Worm (Caenorhabditis elegans) whole organism, late embryonic: ENCODE measurements around the gene C46E10.8.

Source experiments
- T23F11.4 ChIP-seq: fragments of 200-800 bp; sonication (Bioruptor generic); optimal IDR thresholded peaks from 2 replicates; lab custom pipeline; 2018; ENCODE audit warnings: mild to moderate bottlenecking, missing genetic modification characterization, missing compliant biosample characterization
- Y22D7AL.16 ChIP-seq: sonication (generic microtip); optimal IDR thresholded peaks from 2 replicates; lab custom pipeline; 2016; ENCODE audit warnings: missing genetic modification characterization, missing compliant biosample characterization
- ahr-1 ChIP-seq: sonication (generic microtip); optimal IDR thresholded peaks from 2 replicates; lab custom pipeline; 2016; ENCODE audit warnings: missing genetic modification characterization, missing compliant biosample characterization
- ama-1 ChIP-seq: fragments of 150-350 bp; optimal IDR thresholded peaks from 2 replicates; lab custom pipeline; 2014
- ceh-2 ChIP-seq: sonication (generic microtip); optimal IDR thresholded peaks from 2 replicates; lab custom pipeline; 2016; ENCODE audit warnings: missing genotype, missing genetic modification characterization, missing compliant biosample characterization
- ceh-30 ChIP-seq: fragments of 150-350 bp; optimal IDR thresholded peaks from 2 replicates; lab custom pipeline; 2014; ENCODE audit warnings: missing biosample characterization, missing genetic modification characterization
- ceh-31 ChIP-seq: sonication (generic microtip); optimal IDR thresholded peaks from 2 replicates; lab custom pipeline; 2016; ENCODE audit warnings: missing genetic modification characterization, missing compliant biosample characterization
- ceh-34 ChIP-seq: sonication (generic microtip); optimal IDR thresholded peaks from 2 replicates; lab custom pipeline; 2016; ENCODE audit warnings: mild to moderate bottlenecking, missing genetic modification characterization, missing compliant biosample characterization
- ceh-45 ChIP-seq: fragments of 200-800 bp; sonication (Bioruptor generic); IDR thresholded peaks from 2 replicates; pipeline ENCODE4 v1.3.6; 2022; ENCODE audit warnings: missing genetic modification reagents, missing genetic modification characterization, missing compliant biosample characterization
- ceh-48 ChIP-seq: sonication (generic microtip); optimal IDR thresholded peaks from 2 replicates; lab custom pipeline; 2016; ENCODE audit warnings: missing genetic modification characterization, inconsistent platforms, missing compliant biosample characterization
- ceh-6 ChIP-seq: fragments of 200-800 bp; sonication (Bioruptor generic); optimal IDR thresholded peaks from 2 replicates; lab custom pipeline; 2018; ENCODE audit warnings: mild to moderate bottlenecking, missing genetic modification characterization, missing compliant biosample characterization
- ceh-9 ChIP-seq: sonication (generic microtip); optimal IDR thresholded peaks from 2 replicates; lab custom pipeline; 2016; ENCODE audit warnings: mild to moderate bottlenecking, missing genetic modification characterization, inconsistent platforms, missing compliant biosample characterization
- dve-1 ChIP-seq: sonication (generic microtip); optimal IDR thresholded peaks from 2 replicates; lab custom pipeline; 2017; ENCODE audit warnings: antibody characterized with exemption, mild to moderate bottlenecking, missing genetic modification characterization, missing compliant biosample characterization
- elt-2 ChIP-seq: sonication (generic microtip); optimal IDR thresholded peaks from 2 replicates; lab custom pipeline; 2016; ENCODE audit warnings: missing genetic modification reagents, missing genetic modification characterization, missing compliant biosample characterization
- elt-4 ChIP-seq: sonication (generic microtip); optimal IDR thresholded peaks from 2 replicates; lab custom pipeline; 2016; ENCODE audit warnings: missing genetic modification characterization, missing compliant biosample characterization
- ets-4 ChIP-seq: sonication (generic microtip); optimal IDR thresholded peaks from 2 replicates; lab custom pipeline; 2016; ENCODE audit warnings: missing genetic modification characterization, missing compliant biosample characterization
- fkh-10 ChIP-seq: fragments of 150-350 bp; optimal IDR thresholded peaks from 2 replicates; lab custom pipeline; 2014; ENCODE audit warnings: missing biosample characterization, missing genetic modification reagents, missing genetic modification characterization
- fkh-6 ChIP-seq: sonication (generic microtip); optimal IDR thresholded peaks from 2 replicates; lab custom pipeline; 2016; ENCODE audit warnings: missing genetic modification characterization, missing compliant biosample characterization
- hlh-13 ChIP-seq: fragments of 200-800 bp; sonication (Bioruptor generic); optimal IDR thresholded peaks from 2 replicates; lab custom pipeline; 2018; ENCODE audit warnings: mild to moderate bottlenecking, missing genetic modification characterization, missing compliant biosample characterization
- hlh-15 ChIP-seq: sonication (generic microtip); optimal IDR thresholded peaks from 2 replicates; lab custom pipeline; 2016; ENCODE audit warnings: missing genetic modification characterization, missing compliant biosample characterization
- hlh-8 ChIP-seq: sonication (generic microtip); optimal IDR thresholded peaks from 2 replicates; lab custom pipeline; 2016; ENCODE audit warnings: missing genotype, missing genetic modification characterization, missing compliant biosample characterization
- lim-6 ChIP-seq: sonication (generic microtip); optimal IDR thresholded peaks from 2 replicates; lab custom pipeline; 2016; ENCODE audit warnings: missing genetic modification characterization, missing compliant biosample characterization
- lin-11 ChIP-seq: fragments of 200-800 bp; sonication (Bioruptor generic); optimal IDR thresholded peaks from 2 replicates; lab custom pipeline; 2018; ENCODE audit warnings: mild to moderate bottlenecking, missing genetic modification characterization, missing compliant biosample characterization
- nfya-1 ChIP-seq: sonication (generic microtip); optimal IDR thresholded peaks from 2 replicates; lab custom pipeline; 2017; ENCODE audit warnings: missing genetic modification characterization, mild to moderate bottlenecking, missing compliant biosample characterization, antibody characterized with exemption, moderate library complexity
- nhr-11 ChIP-seq: fragments of 150-350 bp; optimal IDR thresholded peaks from 2 replicates; lab custom pipeline; 2014; ENCODE audit warnings: missing biosample characterization, missing genetic modification characterization
- odd-2 ChIP-seq: sonication (generic microtip); optimal IDR thresholded peaks from 2 replicates; lab custom pipeline; 2017; ENCODE audit warnings: antibody characterized with exemption, mild to moderate bottlenecking, missing genetic modification characterization, missing compliant biosample characterization
- pat-9 ChIP-seq: fragments of 200-800 bp; sonication (Bioruptor generic); optimal IDR thresholded peaks from 2 replicates; lab custom pipeline; 2018; ENCODE audit warnings: mild to moderate bottlenecking, missing genetic modification characterization, moderate library complexity, missing compliant biosample characterization
- pha-2 ChIP-seq: sonication (generic microtip); optimal IDR thresholded peaks from 2 replicates; lab custom pipeline; 2017; ENCODE audit warnings: mild to moderate bottlenecking, missing genetic modification characterization, missing compliant biosample characterization
- pqm-1 ChIP-seq: sonication (generic microtip); optimal IDR thresholded peaks from 2 replicates; lab custom pipeline; 2016; ENCODE audit warnings: missing genetic modification characterization, missing compliant biosample characterization
- ref-2 ChIP-seq: sonication (generic microtip); optimal IDR thresholded peaks from 2 replicates; lab custom pipeline; 2016; ENCODE audit warnings: missing genetic modification characterization, missing compliant biosample characterization
- sdc-2 ChIP-seq: sonication (generic microtip); optimal IDR thresholded peaks from 2 replicates; lab custom pipeline; 2016; ENCODE audit warnings: missing genotype, missing genetic modification characterization, missing compliant biosample characterization
- sox-2 ChIP-seq: fragments of 200-800 bp; sonication (Bioruptor generic); IDR thresholded peaks from 2 replicates; pipeline ENCODE4 v1.3.6; 2022; ENCODE audit warnings: missing genetic modification reagents, missing genetic modification characterization, missing compliant biosample characterization
- ttx-3 ChIP-seq: sonication (generic microtip); optimal IDR thresholded peaks from 2 replicates; lab custom pipeline; 2016; ENCODE audit warnings: missing genetic modification reagents, missing genetic modification characterization, missing compliant biosample characterization
- unc-3 ChIP-seq, 2 experiments: fragments of 200-800 bp in 1 of 2; sonication (Bioruptor generic) in 1 of 2; sonication (generic microtip) in 1 of 2; conservative IDR thresholded peaks in 1 of 2; optimal IDR thresholded peaks in 1 of 2; 2 replicates each; pipeline versions ENCODE4 v1.3.6 to Lab custom; 2016 to 2022; ENCODE audit warnings: missing compliant biosample characterization in 2 of 2, missing genetic modification characterization in 2 of 2, missing genetic modification reagents in 1 of 2
- unc-42 ChIP-seq: sonication (generic microtip); optimal IDR thresholded peaks from 2 replicates; lab custom pipeline; 2016; ENCODE audit warnings: missing genotype, missing genetic modification characterization, missing compliant biosample characterization
- unc-55 ChIP-seq: sonication (generic microtip); optimal IDR thresholded peaks from 2 replicates; lab custom pipeline; 2017; ENCODE audit warnings: missing biosample characterization, missing genetic modification reagents, missing genetic modification characterization
- unc-86 ChIP-seq: sonication (generic microtip); optimal IDR thresholded peaks from 2 replicates; lab custom pipeline; 2016; ENCODE audit warnings: missing genetic modification characterization, missing compliant biosample characterization
- ztf-16 ChIP-seq: sonication (generic microtip); optimal IDR thresholded peaks from 2 replicates; lab custom pipeline; 2017; ENCODE audit warnings: missing genetic modification characterization, missing compliant biosample characterization

C46E10.8 gene

ce11 chrII:3743684-3744200 is 15.8 kb upstream of the C46E10.8 start, which contains the start of gene nta-1:
Gene nta-1 (minus strand): TSS chrII:3743814.
- TF ChIP-seq lim-6 (tag; lab: Kevin White, UChicago) (no peak), hlh-15 (no peak), Y22D7AL.16 (tag; lab: Kevin White, UChicago) (no peak), sox-2 (no peak), unc-3 (GFP tag; conservative IDR thresholded peaks at IDR 0.05; lab: Robert Waterston, UW) (no peak), unc-3 (tag; optimal IDR thresholded peaks at IDR 0.05; lab: Kevin White, UChicago) (no peak), ets-4 (tag; lab: Kevin White, UChicago) (no peak), elt-2 (tag; lab: Kevin White, UChicago) (no peak), lin-11 (no peak), pat-9 (tag; lab: Kevin White, UChicago) (no peak), ahr-1 (tag; lab: Kevin White, UChicago) (no peak), ceh-30 (tag; lab: Kevin White, UChicago) (no peak), ceh-9 (tag; lab: Kevin White, UChicago) (no peak), odd-2 (tag; lab: Kevin White, UChicago) (no peak), nfya-1 (no peak), ceh-2 (tag; lab: Kevin White, UChicago) (no peak), hlh-8 (no peak), ceh-6 (no peak)

- TF ChIP-seq ref-2 (tag; lab: Kevin White, UChicago) (no peak), fkh-10 (GFP tag; lab: Kevin White, UChicago) (no peak), hlh-13 (no peak), nhr-11 (no peak), ceh-34 (tag; lab: Kevin White, UChicago) (no peak), hlh-15 (no peak), ceh-48 (tag; lab: Kevin White, UChicago) (no peak)
These were observed 13.7 kb upstream of the C46E10.8 start, which contains the start of gene F12E12.1 for ce11 chrII:3741584-3741983. Gene F12E12.1 (plus strand): TSS chrII:3741884.

ce11 chrII:3739647-3740046 is 11.8 kb upstream of the C46E10.8 start, which contains the start of gene F12E12.2:
Gene F12E12.2 (plus strand): TSS chrII:3739947.
- TF ChIP-seq ttx-3 (tag; lab: Kevin White, UChicago) (no peak), unc-86 (no peak), pqm-1 (tag; lab: Kevin White, UChicago) (no peak), pha-2 (tag; lab: Kevin White, UChicago) (no peak), dve-1 (tag; lab: Kevin White, UChicago) (no peak)

- TF ChIP-seq ceh-30 (tag; lab: Kevin White, UChicago) (no peak), fkh-6 (tag; lab: Kevin White, UChicago) (no peak), ceh-6 (no peak), hlh-15 (no peak), unc-86 (no peak), ceh-31 (tag; lab: Kevin White, UChicago) (no peak), elt-4 (no peak), Y22D7AL.16 (tag; lab: Kevin White, UChicago) (no peak), ttx-3 (tag; lab: Kevin White, UChicago) (no peak), unc-42 (no peak), sdc-2 (tag; lab: Kevin White, UChicago) (no peak)
These were observed 9.0 kb upstream of the C46E10.8 start, which contains the start of gene F12E12.6 for ce11 chrII:3736893-3737375. Gene F12E12.6 (minus strand): TSS chrII:3736943.

- TF ChIP-seq elt-2 (tag; lab: Kevin White, UChicago) (no peak), ama-1 (lab: Kevin White, UChicago) (no peak), ztf-16 (no peak), T23F11.4 (GFP tag; lab: Kevin White, UChicago) (no peak), unc-55 (GFP tag; lab: Kevin White, UChicago) (no peak), fkh-10 (GFP tag; lab: Kevin White, UChicago) (no peak), ceh-45 (GFP tag; lab: Robert Waterston, UW) (no peak)
These were observed 3.8 kb upstream of the C46E10.8 start, which contains the start of the genes sdz-12 and bath-31 for ce11 chrII:3731723-3732122. Gene sdz-12 (minus strand): TSS chrII:3731823. Gene bath-31 (plus strand): TSS chrII:3731973.
